Fruit fly (Drosophila melanogaster): ENCODE results near the gene gogo.

DNA sequence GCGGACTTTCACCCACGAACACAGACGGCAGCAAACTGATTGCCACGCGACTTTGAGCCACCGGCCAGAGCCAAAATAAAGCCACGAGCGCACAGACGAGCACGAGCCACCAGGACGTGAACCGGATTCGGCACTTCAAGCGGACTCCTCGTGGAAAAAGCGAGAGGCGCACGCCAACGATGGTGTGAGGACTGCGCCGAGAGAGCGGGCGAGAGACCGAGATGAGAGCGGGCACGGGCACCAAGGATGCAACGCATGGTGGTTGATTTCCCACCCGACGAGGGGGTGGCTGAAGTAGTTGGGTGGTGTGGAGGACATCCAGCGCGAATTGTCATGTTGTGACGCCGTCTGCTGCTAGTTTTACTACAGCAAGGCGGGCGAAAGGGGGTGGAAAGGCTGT, at the start of gene gogo:
- TF ChIP-seq CG13204 (GFP tag; optimal IDR thresholded peaks at IDR 0.05) (no peak), CG14655 (GFP tag; optimal IDR thresholded peaks at IDR 0.05) (no peak), CG12605 (GFP tag; IDR thresholded peaks at IDR 0.05) (no peak), CG8159 (tag; optimal IDR thresholded peaks at IDR 0.05) (no peak), CG17806 (tag; optimal IDR thresholded peaks at IDR 0.05) (no peak), gl (tag; optimal IDR thresholded peaks at IDR 0.05) (no peak), CG34367 (tag; optimal IDR thresholded peaks at IDR 0.05) (no peak), rn (GFP tag; IDR thresholded peaks at IDR 0.05) (no peak), CG15710 (tag; optimal IDR thresholded peaks at IDR 0.05) (no peak), Snoo (tag; optimal IDR thresholded peaks at IDR 0.05) (no peak), CG10348 (GFP tag; IDR thresholded peaks at IDR 0.05) (no peak)

Measured in whole organism, pupa.